Worm (Caenorhabditis elegans): Measurements from ENCODE around the gene paa-1.

DNA sequence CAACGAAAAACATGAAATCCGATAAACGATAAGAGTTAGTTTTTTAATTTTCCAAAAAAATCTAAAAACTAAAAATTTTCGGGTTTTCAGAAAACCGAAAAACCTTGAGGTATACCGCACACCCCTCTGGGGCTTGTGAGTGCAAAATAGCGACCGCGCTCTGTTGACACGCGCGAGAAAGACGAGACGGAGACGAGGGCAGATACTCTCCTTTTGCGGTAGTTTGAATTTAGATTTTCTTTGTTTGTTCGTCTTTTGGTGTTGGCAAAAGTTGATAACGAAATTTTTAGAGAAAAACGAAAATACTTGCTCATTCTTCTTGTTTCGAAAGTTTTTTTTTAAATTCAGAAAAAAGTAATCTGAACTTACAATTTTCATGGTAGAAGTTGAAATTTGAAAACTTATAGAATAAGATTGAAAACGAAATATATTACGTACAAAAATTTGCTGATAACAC is 44.9 kb upstream of the paa-1 start, which contains the start of the genes W03A5.2 and Y32H12A.8:
- TF ChIP-seq tab-1 (GFP tag; IDR thresholded peaks at IDR 0.05) = no peak
- TF ChIP-seq ztf-29 (GFP tag; IDR thresholded peaks at IDR 0.05) = peak; percentile 64; the same call in 1 of the 2 replicates
- no peak for TF ChIP-seq flt-1 (GFP tag; IDR thresholded peaks at IDR 0.05)
- TF ChIP-seq klf-2 (GFP tag; conservative IDR thresholded peaks at IDR 0.05) = no peak
- TF ChIP-seq ref-1 (GFP tag; conservative IDR thresholded peaks at IDR 0.05) = no peak

All from whole organism, midembryonic.